Fruit fly (Drosophila melanogaster): ENCODE results near the gene TP53INP.

DNA sequence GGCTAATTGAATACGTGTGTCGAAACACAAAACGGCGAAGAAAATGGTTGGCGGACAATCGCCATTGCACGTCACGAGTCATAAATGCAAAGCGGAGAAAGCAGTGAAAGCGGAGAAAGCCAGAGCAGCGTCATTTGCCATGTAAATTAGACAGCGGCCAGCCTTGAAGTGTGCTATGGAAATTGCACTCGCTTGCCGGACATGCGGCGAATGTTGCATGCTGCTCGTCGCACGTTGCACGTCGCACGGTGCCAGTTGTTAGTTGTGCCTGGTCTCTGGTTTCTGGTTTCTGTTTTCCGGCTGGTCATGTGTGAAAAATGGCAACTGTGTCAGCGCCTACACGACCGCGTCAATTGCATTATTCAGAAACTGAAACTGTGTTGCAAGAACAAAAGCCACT, 29.2 kb upstream of the TP53INP start:
- TF ChIP-seq psq (GFP tag; optimal IDR thresholded peaks at IDR 0.05) (no peak), dl (GFP tag; optimal IDR thresholded peaks at IDR 0.05; ENCODE audit: insufficient read depth in 1 of 2, partially characterized antibody in 2 of 2) (no peak), CrebA (GFP tag; optimal IDR thresholded peaks at IDR 0.05; ENCODE audit: borderline replicate concordance) (no peak), ey (GFP tag; optimal IDR thresholded peaks at IDR 0.05) (no peak), pan (optimal IDR thresholded peaks at IDR 0.05) (no peak), Rel (GFP tag; optimal IDR thresholded peaks at IDR 0.05) (no peak), Rel (tag; optimal IDR thresholded peaks at IDR 0.05) (no peak), Abd-B (GFP tag; optimal IDR thresholded peaks at IDR 0.05) (no peak), sv (GFP tag; optimal IDR thresholded peaks at IDR 0.05) (no peak), Mio (GFP tag; optimal IDR thresholded peaks at IDR 0.05) (no peak), Dfd (GFP tag; optimal IDR thresholded peaks at IDR 0.05) (no peak)
